Fruit fly (Drosophila melanogaster): Measurements from ENCODE around the gene Pdf.

DNA sequence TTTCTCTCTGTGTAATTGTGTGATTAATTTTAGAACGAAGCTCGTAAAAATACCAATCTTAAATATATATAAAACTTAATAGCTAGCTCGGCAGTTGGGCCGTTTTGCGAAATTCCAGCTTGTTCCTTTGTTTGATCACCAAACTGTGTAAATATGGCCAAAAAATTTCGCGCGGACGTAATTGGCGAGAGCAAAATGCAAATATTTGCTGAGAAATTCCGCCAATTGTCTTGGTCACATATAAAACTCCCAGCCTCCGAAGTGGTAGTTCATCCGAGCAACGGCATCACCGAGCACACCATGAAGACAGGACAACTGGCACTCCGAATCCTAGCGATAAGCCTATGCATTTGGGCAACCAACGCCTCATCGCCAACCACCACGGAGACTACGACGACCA, 636 bp upstream of the Pdf start, which contains the start of gene CG14237:
- TF ChIP-seq pan (optimal IDR thresholded peaks at IDR 0.05) (no peak), usp (GFP tag; optimal IDR thresholded peaks at IDR 0.05) (no peak), psq (optimal IDR thresholded peaks at IDR 0.05) (no peak), CG8478 (optimal IDR thresholded peaks at IDR 0.05) (no peak), Dll (optimal IDR thresholded peaks at IDR 0.05) (no peak)

All from whole organism.